Fruit fly (Drosophila melanogaster) whole organism, pupa: Measurements from ENCODE around the gene rpk.

Experiments used
- CG13204 ChIP-seq: fragments of 200-800 bp; sonication (Bioruptor generic); optimal IDR thresholded peaks from 2 replicates; lab custom pipeline; 2018; ENCODE audit warnings: missing biosample characterization, mild to moderate bottlenecking, missing genetic modification characterization, moderate library complexity
- CG14655 ChIP-seq: fragments of 200-800 bp; sonication (Bioruptor generic); optimal IDR thresholded peaks from 3 replicates; lab custom pipeline; 2017; ENCODE audit warnings: mild to moderate bottlenecking, missing biosample characterization, missing genetic modification reagents, missing genetic modification characterization

dm6 chr3R:4640546-4641253 lies 5.1 kb upstream of the rpk start:
- TF ChIP-seq CG14655 (no peak), CG13204 (GFP tag; lab: Kevin White, UChicago) (no peak)
